Fruit fly (Drosophila melanogaster) whole organism, pupa: Measurements from ENCODE around the gene Nepl9.

ENCODE experiments used
- CG10348 ChIP-seq: fragments of 200-800 bp; sonication (Bioruptor generic); IDR thresholded peaks from 2 replicates; pipeline ENCODE4 v1.3.6; 2022; ENCODE audit warnings: missing biosample characterization, missing genetic modification characterization
- CG12605 ChIP-seq: fragments of 200-800 bp; sonication (Bioruptor generic); IDR thresholded peaks from 2 replicates; pipeline ENCODE4 v1.3.6; 2022; ENCODE audit warnings: missing biosample characterization, missing genetic modification characterization
- CG13204 ChIP-seq: fragments of 200-800 bp; sonication (Bioruptor generic); optimal IDR thresholded peaks from 2 replicates; lab custom pipeline; 2018; ENCODE audit warnings: missing biosample characterization, mild to moderate bottlenecking, missing genetic modification characterization, moderate library complexity
- CG14655 ChIP-seq: fragments of 200-800 bp; sonication (Bioruptor generic); optimal IDR thresholded peaks from 3 replicates; lab custom pipeline; 2017; ENCODE audit warnings: mild to moderate bottlenecking, missing biosample characterization, missing genetic modification reagents, missing genetic modification characterization
- CG15710 ChIP-seq: fragments of 200-800 bp; sonication (Bioruptor generic); optimal IDR thresholded peaks from 2 replicates; lab custom pipeline; 2018; ENCODE audit warnings: missing biosample characterization, mild to moderate bottlenecking, missing genetic modification characterization, moderate library complexity
- CG17806 ChIP-seq: fragments of 200-800 bp; sonication (Bioruptor generic); optimal IDR thresholded peaks from 2 replicates; lab custom pipeline; 2018; ENCODE audit warnings: missing biosample characterization, mild to moderate bottlenecking, missing genetic modification characterization, moderate library complexity
- CG32121 ChIP-seq: fragments of 200-800 bp; sonication (Bioruptor generic); IDR thresholded peaks from 2 replicates; pipeline ENCODE4 v1.3.6; 2022; ENCODE audit warnings: missing biosample characterization, missing genetic modification characterization
- CG34367 ChIP-seq: fragments of 200-800 bp; sonication (Bioruptor generic); optimal IDR thresholded peaks from 2 replicates; lab custom pipeline; 2018; ENCODE audit warnings: missing biosample characterization, mild to moderate bottlenecking, missing genetic modification characterization
- CG4496 ChIP-seq: fragments of 200-800 bp; sonication (Bioruptor generic); IDR thresholded peaks from 3 replicates; pipeline ENCODE4 v1.3.6; 2022; ENCODE audit warnings: missing biosample characterization, missing genetic modification characterization
- CG8159 ChIP-seq: fragments of 200-800 bp; sonication (Bioruptor generic); optimal IDR thresholded peaks from 3 replicates; lab custom pipeline; 2018; ENCODE audit warnings: missing biosample characterization, mild to moderate bottlenecking, missing genetic modification characterization, moderate library complexity
- CG8301 ChIP-seq: fragments of 200-800 bp; sonication (Bioruptor generic); optimal IDR thresholded peaks from 2 replicates; lab custom pipeline; 2018; ENCODE audit warnings: missing biosample characterization, mild to moderate bottlenecking, missing genetic modification characterization
- CG9948 ChIP-seq: fragments of 200-800 bp; sonication (Bioruptor generic); optimal IDR thresholded peaks from 2 replicates; lab custom pipeline; 2018; ENCODE audit warnings: missing biosample characterization, mild to moderate bottlenecking, missing genetic modification characterization, moderate library complexity
- D1 ChIP-seq: fragments of 200-800 bp; sonication (Bioruptor generic); optimal IDR thresholded peaks from 2 replicates; lab custom pipeline; 2018; ENCODE audit warnings: missing biosample characterization, mild to moderate bottlenecking, missing genetic modification characterization, moderate library complexity
- EcR ChIP-seq: fragments of 200-800 bp; sonication (Bioruptor generic); optimal IDR thresholded peaks from 3 replicates; lab custom pipeline; 2019; ENCODE audit warnings: missing biosample characterization, missing genetic modification characterization, mild to moderate bottlenecking, moderate library complexity, missing genetic modification reagents
- Ets98B ChIP-seq: fragments of 200-800 bp; sonication (Bioruptor generic); IDR thresholded peaks from 2 replicates; pipeline ENCODE4 v1.3.6; 2022; ENCODE audit warnings: missing biosample characterization, missing genetic modification characterization
- Pif1A ChIP-seq: fragments of 200-800 bp; sonication (Bioruptor generic); optimal IDR thresholded peaks from 3 replicates; lab custom pipeline; 2016; ENCODE audit warnings: missing biosample characterization, missing genetic modification characterization
- Pif1B ChIP-seq: fragments of 200-800 bp; sonication (Bioruptor generic); optimal IDR thresholded peaks from 3 replicates; lab custom pipeline; 2016; ENCODE audit warnings: missing biosample characterization, missing genetic modification characterization
- Snoo ChIP-seq: fragments of 200-800 bp; sonication (Bioruptor generic); optimal IDR thresholded peaks from 3 replicates; lab custom pipeline; 2017; ENCODE audit warnings: missing biosample characterization, mild to moderate bottlenecking, missing genetic modification characterization, inconsistent platforms
- fd96Ca ChIP-seq: fragments of 200-800 bp; sonication (Bioruptor generic); IDR thresholded peaks from 3 replicates; pipeline ENCODE4 v1.3.6; 2022; ENCODE audit warnings: missing biosample characterization, missing genetic modification characterization
- gl ChIP-seq: fragments of 200-800 bp; sonication (Bioruptor generic); optimal IDR thresholded peaks from 2 replicates; lab custom pipeline; 2018; ENCODE audit warnings: missing biosample characterization, mild to moderate bottlenecking, missing genetic modification characterization
- rn ChIP-seq: fragments of 200-800 bp; sonication (Bioruptor generic); IDR thresholded peaks from 2 replicates; pipeline ENCODE4 v1.3.6; 2022; ENCODE audit warnings: missing biosample characterization, missing genetic modification characterization

Nepl9 gene

DNA sequence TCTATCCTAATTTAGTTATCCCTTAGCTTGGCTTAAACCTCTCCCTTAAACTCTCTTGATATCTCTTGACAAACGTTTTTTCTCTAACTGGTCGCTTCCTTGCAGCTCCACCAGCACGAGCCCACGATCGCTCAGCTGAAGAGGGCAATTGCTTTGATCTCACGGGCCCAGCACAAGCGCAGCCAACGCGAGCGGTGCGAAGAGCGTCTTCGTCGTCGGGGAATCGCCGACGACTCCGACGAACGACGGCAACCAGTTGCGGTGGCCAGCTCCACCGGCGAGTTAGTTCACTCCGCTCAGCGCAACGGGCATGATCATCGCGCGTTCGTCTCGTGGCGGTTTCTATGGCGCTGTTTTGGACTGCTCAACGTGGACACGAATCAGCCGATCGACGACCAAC is 43.9 kb upstream of the Nepl9 start:
- TF ChIP-seq CG13204 (peak; percentile 86), CG10348 (GFP tag; lab: Robert Waterston, UW) (no peak), fd96Ca (GFP tag; lab: Robert Waterston, UW) (peak; percentile 63), CG12605 (peak; percentile 54; the same call in 1 of the 2 replicates), Pif1A (peak; percentile 2), D1 (no peak), CG15710 (tag; lab: Kevin White, UChicago) (no peak), EcR (GFP tag; lab: Kevin White, UChicago) (no peak), CG8159 (tag; lab: Kevin White, UChicago) (no peak), CG32121 (peak; percentile 41; the same call in 1 of the 2 replicates), CG34367 (tag; lab: Kevin White, UChicago) (no peak), CG17806 (tag; lab: Kevin White, UChicago) (no peak), rn (GFP tag; lab: Robert Waterston, UW) (no peak), CG4496 (GFP tag; lab: Robert Waterston, UW) (peak; percentile 75), CG8301 (tag; lab: Kevin White, UChicago) (no peak), gl (tag; lab: Kevin White, UChicago) (no peak), Pif1B (peak; percentile 24), Snoo (tag; lab: Kevin White, UChicago) (no peak), CG9948 (tag; lab: Kevin White, UChicago) (no peak), CG14655 (GFP tag; lab: Kevin White, UChicago) (no peak), Ets98B (GFP tag; lab: Robert Waterston, UW) (peak; percentile 70)
- TF ChIP-seq, all 21 proteins: peak for 8

dm6 chr2L:16879288-16879687 is 42.2 kb upstream of the Nepl9 start, which contains the start of the genes CG32832, CG31743 and CG34313:
TSS of gene CG32832 (minus strand) at chr2L:16879290.
TSS of gene CG31743 (plus strand) at chr2L:16879517.
TSS of gene CG34313 (plus strand) at chr2L:16879517.
- TF ChIP-seq fd96Ca (GFP tag; lab: Robert Waterston, UW), result no peak
- TF ChIP-seq, all 21 proteins: peak for 0

dm6 chr2L:16877678-16878077 is 40.6 kb upstream of the Nepl9 start:
- TF ChIP-seq CG12605 (no peak), Ets98B (GFP tag; lab: Robert Waterston, UW) (no peak)

DNA sequence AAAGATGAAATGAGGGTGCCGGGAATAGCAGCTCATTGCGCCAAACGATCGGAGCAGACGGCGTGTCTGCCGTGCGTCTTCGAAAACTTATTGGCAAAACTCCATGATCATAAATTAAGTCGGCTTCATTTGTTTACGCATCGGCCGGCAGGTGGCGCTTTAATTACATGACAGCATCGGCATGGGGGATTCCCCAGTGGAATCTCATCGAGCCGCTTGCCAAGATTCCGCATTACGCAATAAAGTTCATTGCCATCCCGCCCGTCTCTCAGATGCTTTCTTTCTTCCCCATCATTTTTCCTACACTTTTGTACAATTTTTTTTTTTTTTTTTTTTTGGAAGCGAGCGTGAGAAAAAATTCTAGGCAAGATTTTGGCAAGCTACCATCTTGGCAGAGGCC is 39.5 kb upstream of the Nepl9 start:
- TF ChIP-seq CG15710 (tag; lab: Kevin White, UChicago), result no peak
- TF ChIP-seq CG32121, result peak; percentile 51; the same call in 1 of the 2 replicates

dm6 chr2L:16874924-16875323 is 37.9 kb upstream of the Nepl9 start:
- no peak for TF ChIP-seq Pif1B
- no peak for TF ChIP-seq Pif1A
- 0 out of 3 replicates have a peak, but pooled peaks have one; percentile 52 for TF ChIP-seq CG4496 (GFP tag; lab: Robert Waterston, UW)
- TF ChIP-seq CG14655 (GFP tag; lab: Kevin White, UChicago), result peak; percentile 44
- peak; percentile 39; the same call in 1 of the 2 replicates for TF ChIP-seq CG32121
- peak; percentile 8 for TF ChIP-seq CG8301 (tag; lab: Kevin White, UChicago)
- TF ChIP-seq Ets98B (GFP tag; lab: Robert Waterston, UW), result peak; percentile 24; the same call in 1 of the 2 replicates
- no peak for TF ChIP-seq CG10348 (GFP tag; lab: Robert Waterston, UW)
- no peak for TF ChIP-seq fd96Ca (GFP tag; lab: Robert Waterston, UW)
- no peak for TF ChIP-seq CG13204
- no peak for TF ChIP-seq EcR (GFP tag; lab: Kevin White, UChicago)
- TF ChIP-seq CG15710 (tag; lab: Kevin White, UChicago), result no peak
- TF ChIP-seq CG8159 (tag; lab: Kevin White, UChicago), result no peak

DNA sequence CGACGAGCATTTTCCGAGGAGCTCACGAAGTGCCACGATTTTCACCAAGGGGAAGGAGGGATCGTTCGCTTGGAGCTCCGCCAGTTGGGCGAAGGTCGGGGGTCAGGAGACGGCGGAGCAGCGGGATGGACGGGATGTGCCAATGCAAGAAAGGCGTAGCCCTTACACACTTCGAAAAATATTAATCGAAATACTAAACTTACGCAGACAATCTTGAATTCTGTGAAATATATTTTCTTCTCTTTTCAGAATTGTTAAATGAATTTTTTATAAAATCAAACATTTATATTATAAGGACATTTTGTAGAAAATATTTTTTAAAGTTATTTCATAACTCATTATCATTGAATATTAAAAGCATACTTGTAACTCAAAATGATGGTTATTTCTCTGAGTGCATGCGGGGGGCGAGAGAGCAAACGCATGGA is 31.9 kb upstream of the Nepl9 start:
- TF ChIP-seq EcR (GFP tag; lab: Kevin White, UChicago) (no peak), CG14655 (GFP tag; lab: Kevin White, UChicago) (peak; percentile 68), CG32121 (0 out of 2 replicates have a peak, but pooled peaks have one; percentile 39), CG15710 (tag; lab: Kevin White, UChicago) (no peak), Pif1A (peak; percentile 14), CG17806 (tag; lab: Kevin White, UChicago) (no peak), CG10348 (GFP tag; lab: Robert Waterston, UW) (0 out of 2 replicates have a peak, but pooled peaks have one; percentile 13), CG8301 (tag; lab: Kevin White, UChicago) (peak; percentile 46), CG12605 (no peak)

- TF ChIP-seq Ets98B (GFP tag; lab: Robert Waterston, UW), result no peak
- TF ChIP-seq CG13204, result no peak
- no peak for TF ChIP-seq CG8159 (tag; lab: Kevin White, UChicago)
- TF ChIP-seq CG12605, result no peak
- TF ChIP-seq Pif1B, result no peak
- TF ChIP-seq CG9948 (tag; lab: Kevin White, UChicago), result no peak
- no peak for TF ChIP-seq D1
Measured at dm6 chr2L:16862526-16862925, 25.5 kb upstream of the Nepl9 start.
